Worm (Caenorhabditis elegans) whole organism, late embryonic: ENCODE results near the gene nhr-19.

ENCODE experiments used
- ahr-1 ChIP-seq: sonication (generic microtip); optimal IDR thresholded peaks from 2 replicates; lab custom pipeline; 2016; ENCODE audit warnings: missing genetic modification characterization, missing compliant biosample characterization
- ama-1 ChIP-seq: fragments of 150-350 bp; optimal IDR thresholded peaks from 2 replicates; lab custom pipeline; 2014
- dve-1 ChIP-seq: sonication (generic microtip); optimal IDR thresholded peaks from 2 replicates; lab custom pipeline; 2017; ENCODE audit warnings: antibody characterized with exemption, mild to moderate bottlenecking, missing genetic modification characterization, missing compliant biosample characterization
- pag-3 ChIP-seq: sonication (generic microtip); optimal IDR thresholded peaks from 2 replicates; lab custom pipeline; 2016; ENCODE audit warnings: missing compliant biosample characterization, missing genetic modification characterization, borderline replicate concordance
- pha-4 ChIP-seq: fragments of 150-350 bp; optimal IDR thresholded peaks from 2 replicates; lab custom pipeline; 2018; ENCODE audit warnings: missing biosample characterization, missing genetic modification reagents, missing genetic modification characterization
- sox-4 ChIP-seq: sonication (generic microtip); optimal IDR thresholded peaks from 2 replicates; lab custom pipeline; 2017; ENCODE audit warnings: mild to moderate bottlenecking, missing genetic modification characterization, inconsistent platforms, missing compliant biosample characterization
- tbx-2 ChIP-seq: sonication (generic microtip); optimal IDR thresholded peaks from 2 replicates; lab custom pipeline; 2016; ENCODE audit warnings: missing genetic modification characterization, missing compliant biosample characterization

DNA sequence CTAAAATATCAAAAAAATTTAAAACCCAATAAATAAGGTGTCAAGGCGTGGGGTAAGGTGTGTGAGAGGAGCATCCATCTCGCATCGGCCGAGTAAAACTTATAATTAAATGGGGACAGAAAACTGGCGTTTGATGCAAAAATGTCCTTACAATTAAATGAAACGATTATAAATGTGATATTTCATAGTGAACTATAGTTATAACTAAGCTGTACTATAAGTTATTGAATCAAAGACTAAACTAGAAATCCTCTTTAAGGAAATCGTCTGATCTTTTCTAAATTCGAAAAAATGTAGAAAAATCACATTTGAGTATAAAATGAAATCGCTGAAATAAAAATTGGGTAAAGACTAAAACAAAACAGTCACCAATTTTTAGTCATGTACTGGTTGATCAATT lies 54.6 kb downstream of the nhr-19 start, which contains the start of gene sra-6:
- no peak for TF ChIP-seq pag-3 (tag; lab: Kevin White, UChicago)
- TF ChIP-seq pha-4 (tag; lab: Kevin White, UChicago), result no peak
- no peak for TF ChIP-seq dve-1 (tag; lab: Kevin White, UChicago)
- no peak for TF ChIP-seq tbx-2
- no peak for TF ChIP-seq ahr-1 (tag; lab: Kevin White, UChicago)
- no peak for TF ChIP-seq sox-4
- no peak for TF ChIP-seq ama-1 (lab: Kevin White, UChicago)
